Worm (Caenorhabditis elegans): ENCODE measurements around the gene F01G4.6.
"Not testable (repeated sequence)": the region's sequence is repeated elsewhere in the genome, so short reads cannot be mapped to it uniquely, and the experiment has no call there.

Gene F01G4.6

ce11 chrIV:11198983-11199382 lies 49.7 kb upstream of the F01G4.6 start, which contains the start of gene R07H5.16:
Gene R07H5.16, plus strand, starts transcription at chrIV:11199330.
- not testable (repeated sequence) for TF ChIP-seq mbf-1 (tag; optimal IDR thresholded peaks at IDR 0.05); sma-3 (GFP tag; optimal IDR thresholded peaks at IDR 0.05); sem-4 (tag; optimal IDR thresholded peaks at IDR 0.05)

DNA sequence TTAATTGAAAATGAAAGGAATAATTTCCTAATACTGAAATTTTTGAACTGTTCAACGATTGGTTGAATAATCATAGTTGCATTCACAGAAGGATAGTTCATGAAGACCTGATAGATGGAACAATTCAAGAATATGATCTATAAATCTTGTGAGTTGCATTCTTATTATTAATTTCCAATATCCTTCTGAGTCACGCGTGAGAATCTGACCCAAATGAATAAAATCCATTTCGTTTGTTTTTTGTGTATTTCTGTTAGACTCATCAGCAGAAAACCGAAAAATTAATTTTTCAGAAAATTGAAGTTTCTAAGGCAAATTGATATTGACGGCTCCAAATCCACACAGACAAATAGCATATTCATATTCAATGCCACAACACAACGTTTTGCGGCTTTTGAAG lies 40.1 kb upstream of the F01G4.6 start, which contains the start of gene fbxb-79:
TSS of gene fbxb-79 (minus strand) at position 101 of the 400 bp plus-strand sequence.
- no peak for TF ChIP-seq ceh-16 (tag; optimal IDR thresholded peaks at IDR 0.05)
- no peak for TF ChIP-seq mab-5 (tag; optimal IDR thresholded peaks at IDR 0.05)
- no peak for TF ChIP-seq egl-27 (tag; optimal IDR thresholded peaks at IDR 0.05)
- TF ChIP-seq nhr-11 (tag; optimal IDR thresholded peaks at IDR 0.05) = no peak
- no peak for TF ChIP-seq unc-62 (GFP tag; optimal IDR thresholded peaks at IDR 0.05)
- TF ChIP-seq nhr-77 (tag; optimal IDR thresholded peaks at IDR 0.05) = no peak
- TF ChIP-seq nhr-23 (tag; optimal IDR thresholded peaks at IDR 0.05) = no peak
- no peak for TF ChIP-seq nhr-237 (tag; optimal IDR thresholded peaks at IDR 0.05)
- TF ChIP-seq lin-11 (tag; optimal IDR thresholded peaks at IDR 0.05) = no peak
- TF ChIP-seq sma-3 (GFP tag; optimal IDR thresholded peaks at IDR 0.05) = no peak
- TF ChIP-seq R02D3.7 (tag; optimal IDR thresholded peaks at IDR 0.05) = no peak
- no peak for TF ChIP-seq ceh-82 (tag; optimal IDR thresholded peaks at IDR 0.05)
- TF ChIP-seq crh-2 (tag; optimal IDR thresholded peaks at IDR 0.05) = no peak
- no peak for TF ChIP-seq ztf-11 (tag; optimal IDR thresholded peaks at IDR 0.05)
- no peak for TF ChIP-seq aly-2 (tag; optimal IDR thresholded peaks at IDR 0.05)
- no peak for TF ChIP-seq snpc-4 (tag; optimal IDR thresholded peaks at IDR 0.05)
- TF ChIP-seq mbf-1 (tag; optimal IDR thresholded peaks at IDR 0.05) = no peak
- TF ChIP-seq nhr-10 (tag; optimal IDR thresholded peaks at IDR 0.05) = no peak

- TF ChIP-seq ZK546.5 (tag; optimal IDR thresholded peaks at IDR 0.05) = no peak
- TF ChIP-seq gmeb-1 (tag; optimal IDR thresholded peaks at IDR 0.05) = no peak
- no peak for TF ChIP-seq sem-4 (tag; optimal IDR thresholded peaks at IDR 0.05)
- TF ChIP-seq F13H6.1 (tag; optimal IDR thresholded peaks at IDR 0.05) = no peak
- TF ChIP-seq dmd-4 (tag; optimal IDR thresholded peaks at IDR 0.05) = no peak
- no peak for TF ChIP-seq lin-39 (tag; optimal IDR thresholded peaks at IDR 0.05)
Measured at ce11 chrIV:11186729-11187128, 37.4 kb upstream of the F01G4.6 start, which contains the start of gene sdz-27. Gene sdz-27, plus strand, starts transcription at chrIV:11187029.

ce11 chrIV:11183991-11184390 lies 34.7 kb upstream of the F01G4.6 start, which contains the start of gene nuaf-3:
Gene nuaf-3, plus strand, starts transcription at chrIV:11184291.
- TF ChIP-seq nhr-21 (tag; optimal IDR thresholded peaks at IDR 0.05) (no peak), elt-3 (tag; optimal IDR thresholded peaks at IDR 0.05) (no peak), ztf-1 (GFP tag; conservative IDR thresholded peaks at IDR 0.05) (no peak), lin-39 (tag; optimal IDR thresholded peaks at IDR 0.05) (no peak), ztf-11 (tag; optimal IDR thresholded peaks at IDR 0.05) (no peak), lin-13 (GFP tag; optimal IDR thresholded peaks at IDR 0.05) (no peak), nhr-23 (tag; optimal IDR thresholded peaks at IDR 0.05) (no peak), unc-39 (tag; optimal IDR thresholded peaks at IDR 0.05) (no peak), nhr-129 (tag; optimal IDR thresholded peaks at IDR 0.05) (no peak), nhr-77 (tag; optimal IDR thresholded peaks at IDR 0.05) (no peak), lsy-2 (tag; optimal IDR thresholded peaks at IDR 0.05) (no peak), ama-1 (optimal IDR thresholded peaks at IDR 0.05) (no peak), R02D3.7 (tag; optimal IDR thresholded peaks at IDR 0.05) (no peak), nhr-237 (tag; optimal IDR thresholded peaks at IDR 0.05) (no peak), sma-3 (GFP tag; optimal IDR thresholded peaks at IDR 0.05) (no peak)

DNA sequence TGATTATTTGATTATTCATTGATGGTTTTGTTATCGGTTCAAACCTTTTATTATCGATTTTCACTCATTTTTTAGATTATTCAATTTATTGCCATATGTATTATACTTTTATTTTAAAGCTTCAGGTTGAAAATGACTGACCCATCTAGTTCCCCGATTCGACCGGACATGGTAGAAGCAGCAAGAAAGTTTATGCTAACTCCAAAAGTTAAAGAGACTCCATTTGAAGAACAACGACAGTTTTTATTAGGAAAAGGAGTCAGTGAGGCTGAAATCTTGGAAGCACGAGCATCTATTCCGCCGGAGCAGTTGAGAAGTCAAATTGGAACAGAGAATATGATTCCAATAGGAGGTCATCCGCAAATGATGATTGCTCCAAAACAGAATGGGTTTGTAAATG lies 33.7 kb upstream of the F01G4.6 start, which contains the start of gene prx-14:
TSS of gene prx-14 (plus strand) at position 120 of the 400 bp plus-strand sequence.
- TF ChIP-seq unc-55 (GFP tag; optimal IDR thresholded peaks at IDR 0.05) (no peak), fos-1 (tag; optimal IDR thresholded peaks at IDR 0.05) (peak; percentile 30), lin-11 (tag; optimal IDR thresholded peaks at IDR 0.05) (no peak)

DNA sequence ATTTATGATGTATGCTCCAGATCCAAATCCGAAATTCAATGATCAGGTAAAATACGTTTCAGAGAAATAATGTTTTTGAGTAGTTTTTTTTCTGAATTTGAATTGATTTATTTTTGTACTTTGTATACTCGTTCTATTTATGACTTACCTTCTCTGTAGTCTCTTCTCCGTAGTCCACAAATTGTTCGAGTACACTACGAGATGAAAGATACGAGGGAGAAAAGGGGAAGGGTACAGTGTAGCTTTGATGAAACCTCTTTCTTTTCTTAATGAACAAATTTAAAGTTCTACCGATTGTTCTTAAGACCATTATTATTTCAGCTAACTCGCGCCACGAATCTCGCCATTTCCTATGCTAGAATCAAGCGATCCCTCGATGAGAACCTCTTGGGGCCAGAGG lies 30.8 kb upstream of the F01G4.6 start:
- TF ChIP-seq gmeb-1 (tag; optimal IDR thresholded peaks at IDR 0.05) = no peak
- TF ChIP-seq ceh-16 (tag; optimal IDR thresholded peaks at IDR 0.05) = no peak
- peak; percentile 6 for TF ChIP-seq crh-2 (tag; optimal IDR thresholded peaks at IDR 0.05)
- no peak for TF ChIP-seq nhr-237 (tag; optimal IDR thresholded peaks at IDR 0.05)
- no peak for TF ChIP-seq lin-13 (GFP tag; optimal IDR thresholded peaks at IDR 0.05)
- TF ChIP-seq nhr-77 (tag; optimal IDR thresholded peaks at IDR 0.05) = no peak
- TF ChIP-seq fos-1 (tag; optimal IDR thresholded peaks at IDR 0.05) = peak; percentile 0

Data from whole organism, L2 larva.